Worm (Caenorhabditis elegans): Measurements from ENCODE around the gene dgk-2.

ce11 chrX:4528905-4529304 is 24.7 kb upstream of the dgk-2 start:
- TF ChIP-seq ceh-13 (GFP tag; optimal IDR thresholded peaks at IDR 0.05) (no peak), sea-1 (GFP tag; conservative IDR thresholded peaks at IDR 0.05) (no peak), tbx-11 (GFP tag; IDR thresholded peaks at IDR 0.05) (no peak), F13C5.2 (tag; optimal IDR thresholded peaks at IDR 0.05) (no peak), tbx-37 (GFP tag; conservative IDR thresholded peaks at IDR 0.05) (no peak), hmg-4 (GFP tag; optimal IDR thresholded peaks at IDR 0.05) (no peak), ama-1 (optimal IDR thresholded peaks at IDR 0.05) (no peak), hmbx-1 (tag; optimal IDR thresholded peaks at IDR 0.05) (no peak), ceh-36 (tag; optimal IDR thresholded peaks at IDR 0.05) (no peak)
